Worm (Caenorhabditis elegans): ENCODE data around the gene F58H1.7.

The F58H1.7 gene

ce11 chrV:11960084-11960830 lies 4.4 kb downstream of the F58H1.7 start:
- TF ChIP-seq F13H6.1 (tag; optimal IDR thresholded peaks at IDR 0.05) (no peak), sem-4 (tag; optimal IDR thresholded peaks at IDR 0.05) (no peak), ama-1 (optimal IDR thresholded peaks at IDR 0.05) (no peak), nhr-6 (tag; optimal IDR thresholded peaks at IDR 0.05) (no peak), nhr-21 (tag; optimal IDR thresholded peaks at IDR 0.05) (no peak), nhr-77 (tag; optimal IDR thresholded peaks at IDR 0.05) (no peak), peb-1 (tag; optimal IDR thresholded peaks at IDR 0.05) (no peak), aly-2 (tag; optimal IDR thresholded peaks at IDR 0.05) (no peak), fos-1 (tag; optimal IDR thresholded peaks at IDR 0.05) (no peak)

ce11 chrV:11958343-11959291 lies 6.0 kb downstream of the F58H1.7 start, which contains the start of gene F58H1.5:
Gene F58H1.5, plus strand, starts transcription at chrV:11958393.
- TF ChIP-seq nhr-12 (tag; optimal IDR thresholded peaks at IDR 0.05) (no peak), sma-9 (GFP tag; optimal IDR thresholded peaks at IDR 0.05) (no peak), sma-9 (tag; optimal IDR thresholded peaks at IDR 0.05) (no peak), mab-5 (tag; optimal IDR thresholded peaks at IDR 0.05) (peak; percentile 72), egl-27 (tag; optimal IDR thresholded peaks at IDR 0.05) (no peak), C34F6.9 (tag; optimal IDR thresholded peaks at IDR 0.05) (no peak)

ce11 chrV:11955617-11956016 lies 9.0 kb downstream of the F58H1.7 start:
- TF ChIP-seq ztf-4 (tag; optimal IDR thresholded peaks at IDR 0.05), result no peak
- TF ChIP-seq unc-39 (tag; optimal IDR thresholded peaks at IDR 0.05), result no peak
- TF ChIP-seq ZK546.5 (tag; optimal IDR thresholded peaks at IDR 0.05), result no peak
- TF ChIP-seq alr-1 (tag; optimal IDR thresholded peaks at IDR 0.05), result no peak
- TF ChIP-seq nhr-10 (tag; optimal IDR thresholded peaks at IDR 0.05), result no peak
- no peak for TF ChIP-seq skn-1 (tag; optimal IDR thresholded peaks at IDR 0.05)
- no peak for TF ChIP-seq nhr-6 (tag; optimal IDR thresholded peaks at IDR 0.05)
- TF ChIP-seq mbf-1 (tag; optimal IDR thresholded peaks at IDR 0.05), result no peak

- no peak for TF ChIP-seq mab-5 (tag; optimal IDR thresholded peaks at IDR 0.05)
- no peak for TF ChIP-seq elt-1 (tag; optimal IDR thresholded peaks at IDR 0.05)
- TF ChIP-seq skn-1 (tag; optimal IDR thresholded peaks at IDR 0.05), result no peak
- TF ChIP-seq ztf-4 (tag; optimal IDR thresholded peaks at IDR 0.05), result no peak
- no peak for TF ChIP-seq R02D3.7 (tag; optimal IDR thresholded peaks at IDR 0.05)
- no peak for TF ChIP-seq ztf-1 (GFP tag; conservative IDR thresholded peaks at IDR 0.05)
- TF ChIP-seq unc-55 (GFP tag; optimal IDR thresholded peaks at IDR 0.05), result no peak
- TF ChIP-seq nhr-6 (tag; optimal IDR thresholded peaks at IDR 0.05), result no peak
- TF ChIP-seq fos-1 (tag; optimal IDR thresholded peaks at IDR 0.05), result no peak
- no peak for TF ChIP-seq crh-2 (tag; optimal IDR thresholded peaks at IDR 0.05)
- TF ChIP-seq F13H6.1 (tag; optimal IDR thresholded peaks at IDR 0.05), result no peak
- TF ChIP-seq mdl-1 (tag; optimal IDR thresholded peaks at IDR 0.05), result no peak
- no peak for TF ChIP-seq ama-1 (optimal IDR thresholded peaks at IDR 0.05)
- TF ChIP-seq dmd-4 (tag; optimal IDR thresholded peaks at IDR 0.05), result no peak
- TF ChIP-seq nhr-129 (tag; optimal IDR thresholded peaks at IDR 0.05), result no peak
- no peak for TF ChIP-seq nhr-237 (tag; optimal IDR thresholded peaks at IDR 0.05)
- TF ChIP-seq egl-27 (tag; optimal IDR thresholded peaks at IDR 0.05), result no peak
- TF ChIP-seq sem-4 (tag; optimal IDR thresholded peaks at IDR 0.05), result no peak
- TF ChIP-seq ceh-16 (tag; optimal IDR thresholded peaks at IDR 0.05), result no peak
Measured at ce11 chrV:11953621-11954020, 11.0 kb downstream of the F58H1.7 start.

ce11 chrV:11952854-11953447 lies 11.7 kb downstream of the F58H1.7 start:
- TF ChIP-seq sma-9 (GFP tag; optimal IDR thresholded peaks at IDR 0.05) (no peak), sma-9 (tag; optimal IDR thresholded peaks at IDR 0.05) (no peak), lin-13 (GFP tag; optimal IDR thresholded peaks at IDR 0.05) (no peak), lin-11 (tag; optimal IDR thresholded peaks at IDR 0.05) (no peak), dmd-4 (tag; optimal IDR thresholded peaks at IDR 0.05) (no peak), skn-1 (tag; optimal IDR thresholded peaks at IDR 0.05) (no peak), unc-55 (GFP tag; optimal IDR thresholded peaks at IDR 0.05) (no peak), ceh-16 (tag; optimal IDR thresholded peaks at IDR 0.05) (no peak), R02D3.7 (tag; optimal IDR thresholded peaks at IDR 0.05) (no peak), peb-1 (tag; optimal IDR thresholded peaks at IDR 0.05) (no peak), crh-2 (tag; optimal IDR thresholded peaks at IDR 0.05) (no peak), F13H6.1 (tag; optimal IDR thresholded peaks at IDR 0.05) (no peak), nhr-77 (tag; optimal IDR thresholded peaks at IDR 0.05) (no peak), unc-62 (GFP tag; optimal IDR thresholded peaks at IDR 0.05) (no peak)
